Worm (Caenorhabditis elegans) whole organism, L4 larva: Measurements from ENCODE around the gene set-16.

ENCODE experiments used
- aha-1 ChIP-seq: fragments of 150-350 bp; peaks from one replicate; lab custom pipeline; 2014; ENCODE audit warnings: missing biosample characterization, missing genetic modification characterization
- aly-2 ChIP-seq: sonication (generic microtip); optimal IDR thresholded peaks from 2 replicates; lab custom pipeline; 2018; ENCODE audit warnings: missing biosample characterization, missing genetic modification characterization
- ama-1 ChIP-seq: fragments of 150-350 bp; optimal IDR thresholded peaks from 2 replicates; lab custom pipeline; 2014; ENCODE audit warnings: inconsistent platforms, mixed read lengths
- ces-1 ChIP-seq: fragments of 150-350 bp; sonication (generic microtip); optimal IDR thresholded peaks from 4 replicates; lab custom pipeline; 2014; ENCODE audit warnings: missing biosample characterization, missing genetic modification reagents, missing genetic modification characterization
- dve-1 ChIP-seq: sonication (generic microtip); optimal IDR thresholded peaks from 2 replicates; lab custom pipeline; 2017; ENCODE audit warnings: antibody characterized with exemption, mild to moderate bottlenecking, missing genetic modification characterization, missing compliant biosample characterization; ENCODE audit not compliant: insufficient read depth
- fkh-10 ChIP-seq: fragments of 150-350 bp; optimal IDR thresholded peaks from 2 replicates; lab custom pipeline; 2014; ENCODE audit warnings: missing biosample characterization, missing genetic modification reagents, missing genetic modification characterization
- mxl-3 ChIP-seq: fragments of 200-800 bp; sonication (Bioruptor generic); optimal IDR thresholded peaks from 2 replicates; lab custom pipeline; 2018; ENCODE audit warnings: mild to moderate bottlenecking, missing genetic modification characterization, missing compliant biosample characterization
- pqm-1 ChIP-seq: sonication (generic microtip); optimal IDR thresholded peaks from 2 replicates; lab custom pipeline; 2017; ENCODE audit warnings: missing biosample characterization, missing genetic modification characterization
- unc-62 ChIP-seq, 3 experiments: fragments of 150-350 bp in 1 of 3; sonication (generic microtip); optimal IDR thresholded peaks in 2 of 3; peaks in 1 of 3; 1 replicate in 1 of 3; 2 replicates in 2 of 3; lab custom pipeline; 2014 to 2017; ENCODE audit warnings: missing biosample characterization in 3 of 3, missing genetic modification characterization in 3 of 3, missing genetic modification reagents in 3 of 3, missing genotype in 1 of 3
- zag-1 ChIP-seq: fragments of 150-350 bp; optimal IDR thresholded peaks from 2 replicates; lab custom pipeline; 2014; ENCODE audit warnings: missing biosample characterization, missing genetic modification characterization
- ztf-7 ChIP-seq: fragments of 150-350 bp; optimal IDR thresholded peaks from 2 replicates; lab custom pipeline; 2014; ENCODE audit warnings: missing biosample characterization, missing genetic modification characterization

DNA sequence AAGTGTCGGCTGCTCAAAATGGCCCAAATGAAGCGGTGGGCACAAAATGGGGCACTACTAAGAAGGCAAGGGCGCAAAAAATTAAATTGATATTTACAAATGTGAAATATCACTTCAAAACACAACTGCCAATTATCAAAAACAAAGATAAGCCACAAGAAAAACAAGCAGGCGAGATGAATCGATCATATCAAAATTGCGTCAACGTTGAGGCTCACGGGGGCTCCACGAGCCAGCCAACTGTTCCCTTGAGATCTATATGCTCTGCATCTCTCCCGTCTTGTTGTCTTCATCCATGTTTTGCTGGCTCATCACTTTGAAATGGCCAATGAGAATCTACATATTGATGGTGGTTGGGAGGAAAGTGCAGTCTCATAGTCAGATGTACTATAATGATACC is 8.5 kb upstream of the set-16 start:
- TF ChIP-seq ces-1 (GFP tag; lab: Kevin White, UChicago): no peak
- no peak for TF ChIP-seq mxl-3 (GFP tag; lab: Kevin White, UChicago)
- no peak for TF ChIP-seq fkh-10 (GFP tag; lab: Kevin White, UChicago)
- no peak for TF ChIP-seq zag-1
- no peak for TF ChIP-seq ztf-7 (tag; lab: Kevin White, UChicago)
- TF ChIP-seq ama-1: no peak
- no peak for TF ChIP-seq aly-2 (tag; lab: Kevin White, UChicago)
- TF ChIP-seq aha-1: no peak
- no peak for TF ChIP-seq unc-62 (GFP tag; optimal IDR thresholded peaks at IDR 0.05 in 1 of 2; lab: Kevin White, UChicago)
- TF ChIP-seq unc-62 (tag; optimal IDR thresholded peaks at IDR 0.05; lab: Kevin White, UChicago): no peak
- no peak for TF ChIP-seq dve-1 (tag; lab: Kevin White, UChicago)
- no peak for TF ChIP-seq pqm-1 (tag; lab: Kevin White, UChicago)
